Fruit fly (Drosophila melanogaster) whole organism, embryonic: ENCODE results near the gene Mco4.
A peak's percentile ranks its signal among the peaks of the same experiment; 100 is the strongest.

Source experiments
- CG11085 ChIP-seq: fragments of 200-800 bp; sonication (Bioruptor generic); IDR thresholded peaks from 2 replicates; pipeline ENCODE4 v1.3.6; 2022; ENCODE audit warnings: missing biosample characterization, missing genetic modification characterization
- CG12391 ChIP-seq: fragments of 200-800 bp; sonication (Bioruptor generic); optimal IDR thresholded peaks from 3 replicates; lab custom pipeline; 2018; ENCODE audit warnings: missing biosample characterization, mild to moderate bottlenecking, missing genetic modification characterization, moderate library complexity
- CG12659 ChIP-seq: fragments of 200-800 bp; sonication (Bioruptor generic); optimal IDR thresholded peaks from 3 replicates; lab custom pipeline; 2017; ENCODE audit warnings: mild to moderate bottlenecking, missing biosample characterization, missing genetic modification reagents, missing genetic modification characterization
- CG13424 ChIP-seq: fragments of 200-800 bp; sonication (Bioruptor generic); optimal IDR thresholded peaks from 2 replicates; lab custom pipeline; 2019; ENCODE audit warnings: missing biosample characterization, mild to moderate bottlenecking, missing genetic modification characterization, moderate library complexity
- CG13894 ChIP-seq: fragments of 200-800 bp; sonication (Bioruptor generic); optimal IDR thresholded peaks from 3 replicates; lab custom pipeline; 2018; ENCODE audit warnings: missing biosample characterization, mild to moderate bottlenecking, missing genetic modification characterization, moderate library complexity
- CG14014 ChIP-seq: fragments of 200-800 bp; sonication (Bioruptor generic); IDR thresholded peaks from 2 replicates; pipeline ENCODE4 v1.3.6; 2022; ENCODE audit warnings: missing biosample characterization, missing genetic modification characterization
- CG1603 ChIP-seq: fragments of 200-800 bp; sonication (Bioruptor generic); optimal IDR thresholded peaks from 2 replicates; lab custom pipeline; 2019; ENCODE audit warnings: missing biosample characterization, mild to moderate bottlenecking, missing genetic modification characterization, moderate library complexity
- CG16779 ChIP-seq: fragments of 200-800 bp; sonication (Bioruptor generic); IDR thresholded peaks from 2 replicates; pipeline ENCODE4 v1.3.6; 2022; ENCODE audit warnings: missing biosample characterization, missing genetic modification characterization
- CG16863 ChIP-seq: fragments of 200-800 bp; sonication (Bioruptor generic); optimal IDR thresholded peaks from 3 replicates; lab custom pipeline; 2016; ENCODE audit warnings: missing biosample characterization, missing genetic modification characterization
- CG17186 ChIP-seq: fragments of 200-800 bp; sonication (Bioruptor generic); optimal IDR thresholded peaks from 3 replicates; lab custom pipeline; 2017; ENCODE audit warnings: missing biosample characterization, missing genetic modification reagents, missing genetic modification characterization
- CG17328 ChIP-seq: fragments of 200-800 bp; sonication (Bioruptor generic); IDR thresholded peaks from 2 replicates; pipeline ENCODE4 v1.3.6; 2022; ENCODE audit warnings: missing biosample characterization, missing genetic modification characterization
- CG18764 ChIP-seq: fragments of 200-800 bp; sonication (Bioruptor generic); optimal IDR thresholded peaks from 3 replicates; lab custom pipeline; 2016; ENCODE audit warnings: missing biosample characterization, missing genetic modification characterization
- CG2116 ChIP-seq: fragments of 200-800 bp; sonication (Bioruptor generic); optimal IDR thresholded peaks from 3 replicates; lab custom pipeline; 2018; ENCODE audit warnings: missing biosample characterization, mild to moderate bottlenecking, missing genetic modification characterization
- CG2120 ChIP-seq: fragments of 200-800 bp; sonication (Bioruptor generic); optimal IDR thresholded peaks from 3 replicates; lab custom pipeline; 2016; ENCODE audit warnings: missing biosample characterization, missing genetic modification characterization
- CG30020 ChIP-seq: fragments of 200-800 bp; optimal IDR thresholded peaks from 2 replicates; lab custom pipeline; 2019; ENCODE audit warnings: missing biosample characterization, mild to moderate bottlenecking, missing genetic modification characterization, moderate library complexity
- CG3163 ChIP-seq: fragments of 200-800 bp; sonication (Bioruptor generic); optimal IDR thresholded peaks from 3 replicates; lab custom pipeline; 2016; ENCODE audit warnings: missing biosample characterization, missing genetic modification characterization
- CG33213 ChIP-seq: fragments of 200-800 bp; sonication (Bioruptor generic); optimal IDR thresholded peaks from 3 replicates; lab custom pipeline; 2016; ENCODE audit warnings: missing biosample characterization, missing genetic modification characterization
- CG3838 ChIP-seq: fragments of 200-800 bp; sonication (Bioruptor generic); optimal IDR thresholded peaks from 3 replicates; lab custom pipeline; 2016; ENCODE audit warnings: missing biosample characterization, missing genetic modification characterization
- CG42726 ChIP-seq: fragments of 200-800 bp; sonication (Bioruptor generic); IDR thresholded peaks from 2 replicates; pipeline ENCODE4 v1.3.6; 2022; ENCODE audit warnings: missing biosample characterization, missing genetic modification characterization; ENCODE audit not compliant: partially characterized antibody
- CG43689 ChIP-seq: fragments of 200-800 bp; sonication (Bioruptor generic); IDR thresholded peaks from 2 replicates; pipeline ENCODE4 v1.3.6; 2022; ENCODE audit warnings: missing biosample characterization, missing genetic modification characterization
- CG6791 ChIP-seq: fragments of 200-800 bp; sonication (Bioruptor generic); IDR thresholded peaks from 3 replicates; pipeline ENCODE4 v1.3.6; 2022; ENCODE audit warnings: missing biosample characterization, missing genetic modification characterization; ENCODE audit not compliant: partially characterized antibody
- CG8089 ChIP-seq: fragments of 200-800 bp; sonication (Bioruptor generic); optimal IDR thresholded peaks from 3 replicates; lab custom pipeline; 2016; ENCODE audit warnings: missing biosample characterization, missing genetic modification characterization
- CG8944 ChIP-seq: fragments of 200-800 bp; sonication (Bioruptor generic); optimal IDR thresholded peaks from 3 replicates; lab custom pipeline; 2016; ENCODE audit warnings: missing biosample characterization, missing genetic modification characterization
- CG9797 ChIP-seq: fragments of 200-800 bp; sonication (Bioruptor generic); optimal IDR thresholded peaks from 3 replicates; lab custom pipeline; 2018; ENCODE audit warnings: missing biosample characterization, mild to moderate bottlenecking, missing genetic modification characterization
- CG9817 ChIP-seq: fragments of 200-800 bp; sonication (Bioruptor generic); optimal IDR thresholded peaks from 2 replicates; lab custom pipeline; 2018; ENCODE audit warnings: missing biosample characterization, mild to moderate bottlenecking, missing genetic modification characterization, moderate library complexity
- CoRest ChIP-seq: fragments of 200-800 bp; sonication (Bioruptor generic); optimal IDR thresholded peaks from 3 replicates; lab custom pipeline; 2018; ENCODE audit warnings: missing biosample characterization, mild to moderate bottlenecking, missing genetic modification characterization, moderate library complexity
- Dip3 ChIP-seq: fragments of 200-800 bp; sonication (Bioruptor generic); optimal IDR thresholded peaks from 3 replicates; lab custom pipeline; 2016; ENCODE audit warnings: missing biosample characterization, missing genetic modification characterization
- Dp ChIP-seq: fragments of 200-800 bp; sonication (Bioruptor generic); optimal IDR thresholded peaks from 2 replicates; lab custom pipeline; 2018; ENCODE audit warnings: missing biosample characterization, mild to moderate bottlenecking, missing genetic modification characterization, moderate library complexity
- HmgD ChIP-seq: fragments of 200-800 bp; sonication (Bioruptor generic); optimal IDR thresholded peaks from 3 replicates; lab custom pipeline; 2016; ENCODE audit warnings: missing biosample characterization, missing genetic modification characterization
- HmgZ ChIP-seq: fragments of 200-800 bp; sonication (Bioruptor generic); optimal IDR thresholded peaks from 2 replicates; lab custom pipeline; 2018; ENCODE audit warnings: missing biosample characterization, mild to moderate bottlenecking, missing genetic modification characterization
- Lhr ChIP-seq: fragments of 200-800 bp; sonication (Bioruptor generic); optimal IDR thresholded peaks from 3 replicates; lab custom pipeline; 2017; ENCODE audit warnings: mild to moderate bottlenecking, missing biosample characterization, missing genetic modification reagents, missing genetic modification characterization
- Poxn ChIP-seq: fragments of 200-800 bp; sonication (Bioruptor generic); IDR thresholded peaks from 2 replicates; pipeline ENCODE4 v1.3.6; 2022; ENCODE audit warnings: missing biosample characterization, missing genetic modification characterization
- Rfx ChIP-seq: fragments of 200-800 bp; sonication (Bioruptor generic); IDR thresholded peaks from 2 replicates; pipeline ENCODE4 v1.3.6; 2022; ENCODE audit warnings: missing biosample characterization, missing genetic modification characterization
- Vsx1 ChIP-seq: fragments of 200-800 bp; sonication (Bioruptor generic); optimal IDR thresholded peaks from 2 replicates; lab custom pipeline; 2017; ENCODE audit warnings: missing biosample characterization, mild to moderate bottlenecking, missing genetic modification characterization, missing genetic modification reagents
- bab2 ChIP-seq: fragments of 200-800 bp; sonication (Bioruptor generic); optimal IDR thresholded peaks from 2 replicates; lab custom pipeline; 2016; ENCODE audit warnings: missing biosample characterization, missing genetic modification characterization
- chinmo ChIP-seq: fragments of 200-800 bp; sonication (Bioruptor generic); IDR thresholded peaks from 4 replicates; pipeline ENCODE4 v1.3.6; 2022; ENCODE audit warnings: missing biosample characterization, missing genetic modification characterization; ENCODE audit not compliant: partially characterized antibody
- fd64A ChIP-seq: fragments of 200-800 bp; sonication (Bioruptor generic); optimal IDR thresholded peaks from 3 replicates; lab custom pipeline; 2018; ENCODE audit warnings: missing biosample characterization, mild to moderate bottlenecking, missing genetic modification characterization
- gro ChIP-seq: fragments of 200-800 bp; sonication (Bioruptor generic); optimal IDR thresholded peaks from 2 replicates; lab custom pipeline; 2016; ENCODE audit warnings: missing biosample characterization, missing genetic modification characterization
- hb ChIP-seq: fragments of 200-800 bp; sonication (Bioruptor generic); IDR thresholded peaks from 3 replicates; pipeline ENCODE4 v1.3.6; 2022; ENCODE audit warnings: missing biosample characterization, missing genetic modification characterization; ENCODE audit not compliant: partially characterized antibody
- kah ChIP-seq: fragments of 200-800 bp; sonication (Bioruptor generic); optimal IDR thresholded peaks from 2 replicates; lab custom pipeline; 2018; ENCODE audit warnings: missing biosample characterization, mild to moderate bottlenecking, missing genetic modification characterization
- lbe ChIP-seq: fragments of 200-800 bp; sonication (Bioruptor generic); optimal IDR thresholded peaks from 2 replicates; lab custom pipeline; 2016; ENCODE audit warnings: missing biosample characterization, mild to moderate bottlenecking, missing genetic modification characterization
- nerfin-2 ChIP-seq: fragments of 200-800 bp; sonication (Bioruptor generic); IDR thresholded peaks from 2 replicates; pipeline ENCODE4 v1.3.6; 2022; ENCODE audit warnings: missing biosample characterization, missing genetic modification characterization; ENCODE audit not compliant: partially characterized antibody
- p53 ChIP-seq: fragments of 200-800 bp; sonication (Bioruptor generic); optimal IDR thresholded peaks from 2 replicates; lab custom pipeline; 2016; ENCODE audit warnings: missing biosample characterization, missing genetic modification characterization
- row ChIP-seq: fragments of 200-800 bp; sonication (Bioruptor generic); IDR thresholded peaks from 3 replicates; pipeline ENCODE4 v1.3.6; 2022; ENCODE audit warnings: missing biosample characterization, missing genetic modification characterization
- slbo ChIP-seq: fragments of 200-800 bp; sonication (Bioruptor generic); IDR thresholded peaks from 2 replicates; pipeline ENCODE4 v1.3.6; 2022; ENCODE audit warnings: missing biosample characterization, missing genetic modification characterization
- so ChIP-seq: fragments of 200-800 bp; sonication (Bioruptor generic); IDR thresholded peaks from 3 replicates; pipeline ENCODE4 v1.3.6; 2022; ENCODE audit warnings: missing biosample characterization, missing genetic modification characterization
- sob ChIP-seq: fragments of 200-800 bp; sonication (Bioruptor generic); IDR thresholded peaks from 2 replicates; pipeline ENCODE4 v1.3.6; 2022; ENCODE audit warnings: missing biosample characterization, missing genetic modification characterization
- sug ChIP-seq: fragments of 200-800 bp; optimal IDR thresholded peaks from 2 replicates; lab custom pipeline; 2019; ENCODE audit warnings: missing biosample characterization, mild to moderate bottlenecking, missing genetic modification characterization, moderate library complexity
- twi ChIP-seq: fragments of 200-800 bp; optimal IDR thresholded peaks from 2 replicates; lab custom pipeline; 2019; ENCODE audit warnings: missing biosample characterization, mild to moderate bottlenecking, missing genetic modification characterization, moderate library complexity
- zen2 ChIP-seq: fragments of 200-800 bp; sonication (Bioruptor generic); IDR thresholded peaks from 3 replicates; pipeline ENCODE4 v1.3.6; 2022; ENCODE audit warnings: missing biosample characterization, missing genetic modification characterization; ENCODE audit not compliant: partially characterized antibody
- zfh1 ChIP-seq: fragments of 200-800 bp; sonication (Bioruptor generic); IDR thresholded peaks from 3 replicates; pipeline ENCODE4 v1.3.6; 2022; ENCODE audit warnings: missing biosample characterization, missing genetic modification characterization

Gene Mco4

dm6 chrX:17887208-17887627 is 31.3 kb upstream of the Mco4 start, which contains the start of gene mnb (continued):
- TF ChIP-seq CoRest (tag; lab: Kevin White, UChicago) (peak; percentile 55), gro (GFP tag; lab: Kevin White, UChicago) (peak; percentile 11), CG30020 (tag; lab: Kevin White, UChicago) (peak; percentile 1), CG17186 (GFP tag; lab: Kevin White, UChicago) (peak; percentile 62), p53 (GFP tag; lab: Kevin White, UChicago) (no peak), CG33213 (no peak), CG12391 (peak; percentile 6), CG8944 (no peak), so (GFP tag; lab: Robert Waterston, UW) (no peak), CG13424 (tag; lab: Kevin White, UChicago) (peak; percentile 14), CG17328 (no peak), CG13894 (tag; lab: Kevin White, UChicago) (peak; percentile 6), CG16863 (GFP tag; lab: Kevin White, UChicago) (peak; percentile 26), zfh1 (no peak), sob (GFP tag; lab: Robert Waterston, UW) (0 out of 2 replicates have a peak, but pooled peaks have one; percentile 30), Poxn (GFP tag; lab: Robert Waterston, UW) (no peak), Dip3 (no peak), CG16779 (GFP tag; lab: Robert Waterston, UW) (no peak), CG2120 (GFP tag; lab: Kevin White, UChicago) (peak; percentile 42), zen2 (GFP tag; lab: Robert Waterston, UW) (peak; percentile 97), Lhr (GFP tag; lab: Kevin White, UChicago) (peak; percentile 71), CG14014 (no peak), chinmo (GFP tag; lab: Robert Waterston, UW) (peak; percentile 94; the same call in 3 of the 4 replicates), nerfin-2 (GFP tag; lab: Robert Waterston, UW) (peak; percentile 99), Dp (GFP tag; lab: Kevin White, UChicago) (peak; percentile 82), CG11085 (GFP tag; lab: Robert Waterston, UW) (no peak), slbo (peak; percentile 42), Rfx (peak; percentile 34; the same call in 1 of the 2 replicates), sug (tag; lab: Kevin White, UChicago) (peak; percentile 41), CG43689 (GFP tag; lab: Robert Waterston, UW) (no peak), fd64A (GFP tag; lab: Kevin White, UChicago) (no peak), CG9817 (tag; lab: Kevin White, UChicago) (no peak), CG12659 (GFP tag; lab: Kevin White, UChicago) (peak; percentile 68), CG18764 (peak; percentile 19), CG3838 (GFP tag; lab: Kevin White, UChicago) (no peak), CG2116 (GFP tag; lab: Kevin White, UChicago) (peak; percentile 91), twi (no peak), kah (GFP tag; lab: Kevin White, UChicago) (no peak), CG8089 (GFP tag; lab: Kevin White, UChicago) (peak; percentile 3), bab2 (GFP tag; lab: Kevin White, UChicago) (peak; percentile 4), Vsx1 (GFP tag; lab: Kevin White, UChicago) (no peak), CG6791 (GFP tag; lab: Robert Waterston, UW) (peak; percentile 98), CG3163 (GFP tag; lab: Kevin White, UChicago) (peak; percentile 2), CG9797 (GFP tag; lab: Kevin White, UChicago) (peak; percentile 58), hb (GFP tag; lab: Robert Waterston, UW) (peak; percentile 99), CG1603 (tag; lab: Kevin White, UChicago) (peak; percentile 19), HmgD (peak; percentile 29), lbe (peak; percentile 13), row (GFP tag; lab: Robert Waterston, UW) (peak; percentile 63), HmgZ (tag; lab: Kevin White, UChicago) (no peak), CG42726 (GFP tag; lab: Robert Waterston, UW) (peak; percentile 92)
